Fruit fly (Drosophila melanogaster) whole organism, pupa: ENCODE measurements around the gene Vps15.
A peak's percentile ranks its signal among the peaks of the same experiment; 100 is the strongest.

ENCODE experiments used
- CG10348 ChIP-seq: fragments of 200-800 bp; sonication (Bioruptor generic); IDR thresholded peaks from 2 replicates; pipeline ENCODE4 v1.3.6; 2022; ENCODE audit warnings: missing biosample characterization, missing genetic modification characterization
- CG12605 ChIP-seq: fragments of 200-800 bp; sonication (Bioruptor generic); IDR thresholded peaks from 2 replicates; pipeline ENCODE4 v1.3.6; 2022; ENCODE audit warnings: missing biosample characterization, missing genetic modification characterization
- CG13204 ChIP-seq: fragments of 200-800 bp; sonication (Bioruptor generic); optimal IDR thresholded peaks from 2 replicates; lab custom pipeline; 2018; ENCODE audit warnings: missing biosample characterization, mild to moderate bottlenecking, missing genetic modification characterization, moderate library complexity
- CG14655 ChIP-seq: fragments of 200-800 bp; sonication (Bioruptor generic); optimal IDR thresholded peaks from 3 replicates; lab custom pipeline; 2017; ENCODE audit warnings: mild to moderate bottlenecking, missing biosample characterization, missing genetic modification reagents, missing genetic modification characterization
- CG15710 ChIP-seq: fragments of 200-800 bp; sonication (Bioruptor generic); optimal IDR thresholded peaks from 2 replicates; lab custom pipeline; 2018; ENCODE audit warnings: missing biosample characterization, mild to moderate bottlenecking, missing genetic modification characterization, moderate library complexity
- CG17806 ChIP-seq: fragments of 200-800 bp; sonication (Bioruptor generic); optimal IDR thresholded peaks from 2 replicates; lab custom pipeline; 2018; ENCODE audit warnings: missing biosample characterization, mild to moderate bottlenecking, missing genetic modification characterization, moderate library complexity
- CG32121 ChIP-seq: fragments of 200-800 bp; sonication (Bioruptor generic); IDR thresholded peaks from 2 replicates; pipeline ENCODE4 v1.3.6; 2022; ENCODE audit warnings: missing biosample characterization, missing genetic modification characterization
- CG34367 ChIP-seq: fragments of 200-800 bp; sonication (Bioruptor generic); optimal IDR thresholded peaks from 2 replicates; lab custom pipeline; 2018; ENCODE audit warnings: missing biosample characterization, mild to moderate bottlenecking, missing genetic modification characterization
- CG4496 ChIP-seq: fragments of 200-800 bp; sonication (Bioruptor generic); IDR thresholded peaks from 3 replicates; pipeline ENCODE4 v1.3.6; 2022; ENCODE audit warnings: missing biosample characterization, missing genetic modification characterization
- CG8159 ChIP-seq: fragments of 200-800 bp; sonication (Bioruptor generic); optimal IDR thresholded peaks from 3 replicates; lab custom pipeline; 2018; ENCODE audit warnings: missing biosample characterization, mild to moderate bottlenecking, missing genetic modification characterization, moderate library complexity
- CG8301 ChIP-seq: fragments of 200-800 bp; sonication (Bioruptor generic); optimal IDR thresholded peaks from 2 replicates; lab custom pipeline; 2018; ENCODE audit warnings: missing biosample characterization, mild to moderate bottlenecking, missing genetic modification characterization
- CG9948 ChIP-seq: fragments of 200-800 bp; sonication (Bioruptor generic); optimal IDR thresholded peaks from 2 replicates; lab custom pipeline; 2018; ENCODE audit warnings: missing biosample characterization, mild to moderate bottlenecking, missing genetic modification characterization, moderate library complexity
- D1 ChIP-seq: fragments of 200-800 bp; sonication (Bioruptor generic); optimal IDR thresholded peaks from 2 replicates; lab custom pipeline; 2018; ENCODE audit warnings: missing biosample characterization, mild to moderate bottlenecking, missing genetic modification characterization, moderate library complexity
- EcR ChIP-seq: fragments of 200-800 bp; sonication (Bioruptor generic); optimal IDR thresholded peaks from 3 replicates; lab custom pipeline; 2019; ENCODE audit warnings: missing biosample characterization, missing genetic modification characterization, mild to moderate bottlenecking, moderate library complexity, missing genetic modification reagents
- Ets98B ChIP-seq: fragments of 200-800 bp; sonication (Bioruptor generic); IDR thresholded peaks from 2 replicates; pipeline ENCODE4 v1.3.6; 2022; ENCODE audit warnings: missing biosample characterization, missing genetic modification characterization
- Pif1A ChIP-seq: fragments of 200-800 bp; sonication (Bioruptor generic); optimal IDR thresholded peaks from 3 replicates; lab custom pipeline; 2016; ENCODE audit warnings: missing biosample characterization, missing genetic modification characterization
- Pif1B ChIP-seq: fragments of 200-800 bp; sonication (Bioruptor generic); optimal IDR thresholded peaks from 3 replicates; lab custom pipeline; 2016; ENCODE audit warnings: missing biosample characterization, missing genetic modification characterization
- Snoo ChIP-seq: fragments of 200-800 bp; sonication (Bioruptor generic); optimal IDR thresholded peaks from 3 replicates; lab custom pipeline; 2017; ENCODE audit warnings: missing biosample characterization, mild to moderate bottlenecking, missing genetic modification characterization, inconsistent platforms
- fd96Ca ChIP-seq: fragments of 200-800 bp; sonication (Bioruptor generic); IDR thresholded peaks from 3 replicates; pipeline ENCODE4 v1.3.6; 2022; ENCODE audit warnings: missing biosample characterization, missing genetic modification characterization
- gl ChIP-seq: fragments of 200-800 bp; sonication (Bioruptor generic); optimal IDR thresholded peaks from 2 replicates; lab custom pipeline; 2018; ENCODE audit warnings: missing biosample characterization, mild to moderate bottlenecking, missing genetic modification characterization
- rn ChIP-seq: fragments of 200-800 bp; sonication (Bioruptor generic); IDR thresholded peaks from 2 replicates; pipeline ENCODE4 v1.3.6; 2022; ENCODE audit warnings: missing biosample characterization, missing genetic modification characterization

Gene Vps15

DNA sequence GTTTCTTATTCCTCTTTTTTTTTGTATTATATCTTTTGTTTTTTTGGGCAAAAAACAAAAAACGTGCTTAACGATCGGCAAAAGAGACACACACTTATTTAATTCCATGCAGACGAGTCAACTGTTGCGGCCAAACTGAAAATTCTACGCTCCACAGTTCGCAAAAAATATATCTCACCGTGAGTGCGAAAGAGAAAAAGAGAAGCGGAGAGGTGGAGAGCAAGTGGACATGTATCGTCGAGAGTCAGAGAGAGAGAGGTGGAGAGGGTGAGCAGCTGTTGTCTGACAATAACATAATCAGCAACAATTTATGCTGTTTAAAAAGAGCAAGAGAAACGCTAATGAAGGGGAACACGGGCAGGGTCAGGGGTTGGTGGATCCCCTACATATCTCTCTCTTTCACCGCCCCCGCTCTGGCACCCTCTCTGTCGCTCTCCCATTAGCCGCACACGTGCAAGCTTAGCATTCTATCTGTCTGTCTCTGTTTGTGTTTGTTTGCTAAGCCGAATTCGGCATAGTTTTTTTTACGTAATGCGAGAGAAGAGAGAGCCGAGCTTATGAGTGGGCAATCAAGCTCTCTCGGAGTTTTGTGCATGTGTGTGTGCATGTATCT is 18.9 kb downstream of the Vps15 start:
- TF ChIP-seq CG4496 (no peak), CG15710 (no peak), fd96Ca (no peak), gl (tag; lab: Kevin White, UChicago) (no peak), CG10348 (GFP tag; lab: Robert Waterston, UW) (0 out of 2 replicates have a peak, but pooled peaks have one; percentile 6), CG14655 (GFP tag; lab: Kevin White, UChicago) (no peak), CG13204 (GFP tag; lab: Kevin White, UChicago) (no peak), CG34367 (no peak), Snoo (tag; lab: Kevin White, UChicago) (no peak), Ets98B (GFP tag; lab: Robert Waterston, UW) (no peak; the same call in 1 of the 2 replicates), EcR (GFP tag; lab: Kevin White, UChicago) (peak; percentile 81)

DNA sequence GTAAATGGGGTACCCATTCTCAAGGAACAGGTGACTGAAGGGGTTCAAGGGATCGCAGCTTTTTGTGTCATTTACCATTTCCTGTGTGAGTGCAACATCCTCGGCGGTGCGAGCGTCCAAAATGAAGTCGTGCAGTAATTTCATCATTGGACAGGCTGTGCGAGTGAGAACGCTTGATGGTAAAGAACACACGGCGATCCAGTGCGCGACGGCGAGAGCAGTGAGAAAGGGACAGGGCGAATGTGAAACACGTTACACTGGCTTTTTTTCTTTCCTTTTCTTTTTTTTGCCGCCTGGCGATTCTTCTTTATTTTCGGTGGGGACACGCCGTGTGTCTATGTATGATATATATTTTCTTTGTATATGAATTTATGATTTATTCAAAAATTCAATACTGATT is 19.5 kb downstream of the Vps15 start:
- TF ChIP-seq gl (tag; lab: Kevin White, UChicago) (peak; percentile 43), EcR (GFP tag; lab: Kevin White, UChicago) (peak; percentile 75), CG15710 (peak; percentile 15), CG12605 (GFP tag; lab: Robert Waterston, UW) (no peak), rn (GFP tag; lab: Robert Waterston, UW) (no peak), CG8159 (tag; lab: Kevin White, UChicago) (no peak), Snoo (tag; lab: Kevin White, UChicago) (no peak), CG17806 (tag; lab: Kevin White, UChicago) (no peak), fd96Ca (no peak), CG4496 (peak; percentile 71), CG32121 (GFP tag; lab: Robert Waterston, UW) (no peak), D1 (tag; lab: Kevin White, UChicago) (no peak), CG8301 (no peak), Pif1B (GFP tag; lab: Kevin White, UChicago) (no peak), Pif1A (GFP tag; lab: Kevin White, UChicago) (no peak), CG34367 (peak; percentile 2), CG9948 (tag; lab: Kevin White, UChicago) (no peak), CG14655 (GFP tag; lab: Kevin White, UChicago) (no peak), CG10348 (GFP tag; lab: Robert Waterston, UW) (no peak), Ets98B (GFP tag; lab: Robert Waterston, UW) (no peak), CG13204 (GFP tag; lab: Kevin White, UChicago) (peak; percentile 64)
- TF ChIP-seq, all 21 proteins: peak for 6

- TF ChIP-seq CG4496 (peak; percentile 73), Pif1B (GFP tag; lab: Kevin White, UChicago) (peak; percentile 46), EcR (GFP tag; lab: Kevin White, UChicago) (no peak), CG8159 (tag; lab: Kevin White, UChicago) (peak; percentile 28), CG8301 (no peak), Snoo (tag; lab: Kevin White, UChicago) (no peak), CG34367 (peak; percentile 5), CG9948 (tag; lab: Kevin White, UChicago) (peak; percentile 49), CG15710 (peak; percentile 20), CG14655 (GFP tag; lab: Kevin White, UChicago) (peak; percentile 67), CG17806 (tag; lab: Kevin White, UChicago) (peak; percentile 38), CG13204 (GFP tag; lab: Kevin White, UChicago) (no peak), Pif1A (GFP tag; lab: Kevin White, UChicago) (peak; percentile 63), CG32121 (GFP tag; lab: Robert Waterston, UW) (peak; percentile 69), CG10348 (GFP tag; lab: Robert Waterston, UW) (no peak), D1 (tag; lab: Kevin White, UChicago) (no peak), gl (tag; lab: Kevin White, UChicago) (no peak), CG12605 (GFP tag; lab: Robert Waterston, UW) (peak; percentile 49; the same call in 1 of the 2 replicates), Ets98B (GFP tag; lab: Robert Waterston, UW) (peak; percentile 70), rn (GFP tag; lab: Robert Waterston, UW) (peak; percentile 22; the same call in 1 of the 2 replicates)
Measured at dm6 chr3R:9224807-9225206, 20.9 kb downstream of the Vps15 start.

- TF ChIP-seq EcR (GFP tag; lab: Kevin White, UChicago) (no peak), CG12605 (GFP tag; lab: Robert Waterston, UW) (no peak), CG15710 (no peak), CG4496 (peak; percentile 57; the same call in 2 of the 3 replicates), CG8301 (peak; percentile 42), CG17806 (tag; lab: Kevin White, UChicago) (no peak), CG8159 (tag; lab: Kevin White, UChicago) (no peak), CG32121 (GFP tag; lab: Robert Waterston, UW) (peak; percentile 51; the same call in 1 of the 2 replicates), CG14655 (GFP tag; lab: Kevin White, UChicago) (peak; percentile 55), Snoo (tag; lab: Kevin White, UChicago) (peak; percentile 6), gl (tag; lab: Kevin White, UChicago) (peak; percentile 32), CG10348 (GFP tag; lab: Robert Waterston, UW) (no peak), Pif1A (GFP tag; lab: Kevin White, UChicago) (no peak), fd96Ca (no peak), D1 (tag; lab: Kevin White, UChicago) (no peak), Ets98B (GFP tag; lab: Robert Waterston, UW) (peak; percentile 50)
- TF ChIP-seq, all 21 proteins: peak for 7
Measured at dm6 chr3R:9222355-9222754, 23.3 kb downstream of the Vps15 start.
